Worm (Caenorhabditis elegans) whole organism, dauer: ENCODE data around the gene cyn-9.

Experiments used
- unc-62 ChIP-seq: sonication (generic microtip); optimal IDR thresholded peaks from 2 replicates; lab custom pipeline; 2017; ENCODE audit warnings: missing biosample characterization, missing genetic modification reagents, missing genetic modification characterization

cyn-9 gene

DNA sequence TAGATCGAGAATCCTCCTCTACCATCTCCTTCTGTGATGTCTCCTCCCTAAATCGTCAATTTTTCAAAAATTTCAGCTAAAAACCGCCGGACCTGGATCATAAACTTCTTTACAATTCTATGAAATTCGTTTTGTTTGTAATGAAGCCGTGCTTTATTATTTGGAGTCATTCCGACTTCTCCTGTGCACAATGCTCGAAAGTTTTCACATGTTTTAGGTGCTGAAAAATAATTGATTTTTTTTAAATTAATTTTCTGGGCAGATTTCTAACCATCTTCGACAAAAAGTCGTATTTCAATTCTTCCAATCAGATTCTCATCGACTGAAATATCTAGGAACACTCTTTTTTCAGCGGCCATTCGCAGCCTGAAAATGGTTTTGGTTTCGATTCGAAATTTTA, at the start of gene cyn-9:
Gene cyn-9, minus strand, starts transcription at position 366 of the 400 bp plus-strand sequence.
- no peak for TF ChIP-seq unc-62 (GFP tag; lab: Kevin White, UChicago)

DNA sequence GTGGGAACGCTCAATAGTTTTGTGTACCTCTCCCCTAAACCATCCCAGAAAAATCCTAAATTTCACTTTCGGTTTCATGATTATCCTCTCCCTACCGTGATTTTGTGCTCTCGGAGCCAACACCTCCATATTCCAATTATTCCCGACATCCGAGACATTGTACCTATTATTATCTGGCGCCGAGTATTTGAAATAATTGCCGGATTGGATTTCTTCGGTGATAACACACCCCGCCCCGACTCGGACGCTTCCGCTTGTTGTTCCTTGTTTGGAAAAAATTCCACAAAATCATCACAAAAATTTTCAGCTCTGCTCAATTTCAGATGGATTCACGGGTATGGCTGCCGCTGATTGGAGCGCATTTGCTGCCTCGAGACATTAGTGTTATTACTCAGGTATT, 45.7 kb upstream of the cyn-9 start, which contains the start of gene lin-48:
Gene lin-48, plus strand, starts transcription at position 301 of the 400 bp plus-strand sequence.
- TF ChIP-seq unc-62 (GFP tag; lab: Kevin White, UChicago) = no peak

DNA sequence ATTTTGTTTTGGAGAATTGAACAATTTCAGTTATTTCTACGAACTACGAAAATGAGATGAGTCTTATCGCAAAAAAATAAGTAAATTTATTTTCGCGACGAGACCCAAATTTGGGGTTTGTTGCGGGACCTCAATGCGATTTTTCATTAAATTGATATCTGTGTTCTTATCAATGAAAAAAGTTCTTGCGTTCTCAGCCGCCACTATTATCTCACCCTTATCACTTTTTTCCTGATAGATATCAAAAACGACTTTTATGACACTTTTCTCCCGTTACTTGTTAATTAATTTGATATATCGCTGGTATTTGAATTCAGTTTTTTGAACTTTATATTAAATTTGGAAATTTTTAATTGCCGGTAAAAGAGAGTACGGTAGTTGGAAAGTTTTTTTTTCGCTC, 43.9 kb upstream of the cyn-9 start:
- TF ChIP-seq unc-62 (GFP tag; lab: Kevin White, UChicago) = no peak

DNA sequence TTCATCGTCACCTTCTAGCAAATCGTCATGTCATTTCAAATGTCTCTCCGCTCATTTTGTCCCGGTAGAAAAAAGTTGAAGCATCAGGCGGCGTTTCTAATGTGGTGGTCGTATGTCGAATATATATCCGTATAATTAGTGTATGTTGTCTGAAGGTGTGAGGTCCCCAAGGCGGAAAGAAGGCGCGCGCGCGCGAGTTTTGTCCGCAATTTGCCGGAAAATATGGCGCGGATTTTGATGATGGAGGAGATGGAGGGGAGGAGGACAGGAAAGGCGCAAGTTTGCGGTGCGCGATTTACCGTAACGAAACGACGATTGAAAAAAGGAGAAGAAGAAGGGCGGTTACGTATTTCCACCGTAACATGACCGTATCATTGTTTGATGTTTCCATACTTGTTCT, 42.6 kb upstream of the cyn-9 start:
- TF ChIP-seq unc-62 (GFP tag; lab: Kevin White, UChicago) = no peak

DNA sequence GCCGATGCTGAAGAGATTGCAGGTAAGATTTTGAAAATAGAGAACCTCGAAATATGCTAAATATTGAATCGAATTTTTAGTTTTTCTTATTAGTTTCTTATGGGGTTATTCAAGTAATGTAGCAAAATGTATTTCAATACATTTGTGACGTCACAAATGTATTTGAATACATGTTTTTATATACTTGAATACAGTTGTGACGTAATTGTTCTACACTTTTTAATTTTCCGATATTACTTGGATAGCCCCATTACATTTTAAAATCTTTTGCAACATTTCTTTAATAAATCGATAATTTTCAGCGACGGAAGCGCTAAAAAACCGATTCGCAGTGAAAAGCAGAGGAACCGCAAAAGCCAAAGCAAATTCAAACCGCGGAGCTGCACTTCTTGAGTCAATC, 38.9 kb upstream of the cyn-9 start:
- no peak for TF ChIP-seq unc-62 (GFP tag; lab: Kevin White, UChicago)

DNA sequence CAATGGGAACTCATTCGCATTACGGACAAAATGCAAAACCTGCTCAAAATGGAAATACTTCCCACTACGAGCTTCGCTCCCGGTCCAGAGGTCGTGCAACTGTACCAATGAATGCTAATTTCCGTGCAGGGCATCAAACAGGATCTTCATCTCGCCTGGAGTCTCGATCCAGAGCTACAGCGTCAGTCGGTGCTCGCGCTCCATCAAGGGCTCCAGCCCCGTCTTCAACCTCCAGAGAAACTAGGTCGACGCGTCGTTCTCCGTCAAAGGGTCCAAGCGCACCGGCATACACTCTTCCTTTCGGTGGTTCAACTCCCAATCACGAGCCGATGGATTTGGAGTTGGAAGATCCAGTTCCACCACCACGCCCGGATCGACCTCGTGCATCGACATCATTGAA, 38.3 kb upstream of the cyn-9 start:
- no peak for TF ChIP-seq unc-62 (GFP tag; lab: Kevin White, UChicago)

DNA sequence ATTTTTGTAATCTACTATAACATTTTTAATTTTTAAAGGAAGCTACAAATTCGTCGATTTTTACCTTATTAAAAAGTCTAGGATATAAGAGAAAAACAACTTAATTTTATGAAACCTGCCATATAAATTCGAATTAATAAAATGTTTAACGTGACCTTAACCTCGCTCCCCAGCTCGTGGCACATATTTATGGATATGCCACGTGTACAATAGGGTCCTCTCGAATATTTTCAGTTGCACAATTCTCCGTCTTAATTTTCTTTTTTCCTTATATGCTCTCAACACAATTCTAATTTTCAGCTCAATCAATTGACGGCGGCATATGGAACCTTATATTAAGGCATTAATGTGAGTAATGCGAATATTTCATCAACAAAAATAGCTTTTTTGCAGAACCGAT, 36.9 kb upstream of the cyn-9 start, which contains the start of gene F34D10.4:
Gene F34D10.4, plus strand, starts transcription at position 301 of the 400 bp plus-strand sequence.
- TF ChIP-seq unc-62 (GFP tag; lab: Kevin White, UChicago) = no peak

DNA sequence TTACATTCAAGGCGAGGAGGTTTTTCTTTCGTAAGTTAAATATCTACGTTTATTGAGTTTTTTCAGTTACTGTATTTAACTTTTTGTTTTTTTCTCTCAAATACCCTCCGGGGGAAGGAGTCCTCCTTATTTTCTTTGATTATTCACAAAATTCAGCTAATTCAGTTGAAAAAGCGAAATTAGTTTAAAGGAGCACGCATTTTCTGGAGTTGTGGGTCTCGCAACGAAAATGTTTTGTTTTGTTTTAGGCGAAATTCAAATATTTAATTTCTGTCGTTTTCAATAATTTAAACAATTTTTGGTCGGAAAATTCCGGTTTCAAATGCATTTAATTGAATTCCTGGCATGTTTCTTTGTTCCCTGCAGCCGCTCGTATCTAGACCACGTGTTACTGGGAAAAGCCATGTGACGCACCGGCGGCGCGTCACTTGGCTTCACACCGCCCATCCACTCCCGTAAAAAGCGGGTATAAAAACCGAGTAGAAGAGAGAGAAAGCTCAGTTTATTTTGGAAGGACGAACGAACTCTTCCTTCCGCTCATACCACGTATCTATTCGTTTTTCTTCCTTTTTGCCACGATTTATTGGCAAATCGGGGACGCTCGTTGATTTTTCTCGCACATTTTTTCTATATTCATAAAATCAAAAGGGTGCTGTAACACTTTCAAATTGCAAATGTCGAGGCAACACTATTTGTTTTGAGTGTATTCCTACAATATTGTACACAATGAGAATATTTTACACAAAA, 36.2 kb upstream of the cyn-9 start:
- no peak for TF ChIP-seq unc-62 (GFP tag; lab: Kevin White, UChicago)

DNA sequence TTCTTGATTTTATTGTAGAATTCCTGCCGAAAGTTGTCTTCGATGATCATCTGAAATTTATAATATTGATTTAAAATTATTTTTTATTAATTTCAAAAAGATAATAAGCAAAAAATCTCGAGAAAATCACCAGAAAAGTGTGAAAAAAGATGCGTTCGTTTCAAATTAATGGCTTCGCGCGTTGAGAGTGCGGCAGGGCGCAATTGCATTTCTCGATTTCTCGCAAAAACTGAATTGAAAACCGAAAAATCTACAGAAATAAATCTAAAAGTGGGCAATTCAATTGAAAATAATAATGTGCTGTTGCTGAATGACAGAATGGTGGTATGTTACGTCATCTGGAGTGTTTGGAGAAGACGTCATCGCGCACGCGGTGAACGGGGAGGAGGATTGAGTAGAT, 35.5 kb upstream of the cyn-9 start, which contains the start of gene evl-18:
Gene evl-18, minus strand, starts transcription at position 50 of the 400 bp plus-strand sequence.
- TF ChIP-seq unc-62 (GFP tag; lab: Kevin White, UChicago) = no peak

DNA sequence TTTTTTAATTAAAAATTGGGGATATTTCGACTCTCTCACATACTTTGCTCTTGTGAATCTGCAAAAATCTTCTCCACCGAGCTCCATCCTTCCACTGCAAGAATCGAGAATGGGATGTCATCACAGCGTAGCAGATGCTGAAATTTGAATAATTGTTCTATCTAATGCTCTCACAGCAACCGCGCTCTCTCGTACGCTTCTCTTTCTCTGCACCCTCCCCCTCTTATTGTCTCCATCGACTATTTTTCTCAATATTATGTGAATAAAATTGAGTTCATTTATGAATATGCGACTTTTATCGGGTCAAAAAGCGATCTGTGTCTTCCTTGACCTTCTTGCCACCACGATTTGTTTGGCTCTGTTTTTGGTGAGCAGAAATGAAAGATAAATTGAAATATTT, 34.6 kb upstream of the cyn-9 start, which contains the start of gene F34D10.3:
Gene F34D10.3, plus strand, starts transcription at position 249 of the 400 bp plus-strand sequence.
- TF ChIP-seq unc-62 (GFP tag; lab: Kevin White, UChicago) = no peak

DNA sequence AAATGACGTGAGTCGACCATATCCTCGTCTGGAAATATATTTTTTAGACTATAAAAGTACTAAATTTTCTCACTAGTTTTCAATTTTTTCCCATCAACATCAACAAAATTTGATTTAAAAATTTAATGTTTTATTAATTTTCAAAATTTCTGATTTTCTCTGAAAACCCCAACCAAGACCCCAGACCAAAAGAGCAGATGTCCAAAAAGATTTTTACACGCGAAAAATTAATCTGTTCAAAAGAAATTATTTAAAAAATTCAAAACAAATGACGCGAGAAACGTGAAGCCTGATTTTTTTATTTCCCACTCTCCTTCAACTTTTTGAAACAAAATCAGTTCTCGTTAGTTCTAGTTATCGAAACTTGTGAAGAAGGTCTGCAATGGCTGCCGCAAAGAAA, 31.0 kb upstream of the cyn-9 start, which contains the start of gene F34D10.8:
Gene F34D10.8, plus strand, starts transcription at position 301 of the 400 bp plus-strand sequence.
- no peak for TF ChIP-seq unc-62 (GFP tag; lab: Kevin White, UChicago)

DNA sequence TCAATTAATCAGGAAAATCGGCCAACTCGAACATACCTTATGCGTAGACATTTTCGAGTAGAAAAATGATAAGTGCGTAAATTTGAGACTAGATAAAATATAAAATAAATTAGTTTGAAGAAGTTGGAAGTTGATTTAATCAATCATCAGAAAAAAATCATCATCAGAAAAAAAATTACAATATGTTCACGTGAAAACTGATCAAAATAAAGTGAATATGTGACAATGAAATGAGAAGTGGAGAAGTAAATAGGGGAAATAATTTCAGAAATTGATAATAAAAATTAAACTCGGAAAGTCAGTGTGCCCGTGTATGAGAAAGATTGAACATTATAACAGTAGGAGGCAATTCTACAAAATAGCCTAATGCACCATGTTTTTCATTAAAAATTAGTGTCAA, 30.1 kb upstream of the cyn-9 start, which contains the start of gene F34D10.9:
Gene F34D10.9, minus strand, starts transcription at position 101 of the 400 bp plus-strand sequence.
- TF ChIP-seq unc-62 (GFP tag; lab: Kevin White, UChicago) = no peak

DNA sequence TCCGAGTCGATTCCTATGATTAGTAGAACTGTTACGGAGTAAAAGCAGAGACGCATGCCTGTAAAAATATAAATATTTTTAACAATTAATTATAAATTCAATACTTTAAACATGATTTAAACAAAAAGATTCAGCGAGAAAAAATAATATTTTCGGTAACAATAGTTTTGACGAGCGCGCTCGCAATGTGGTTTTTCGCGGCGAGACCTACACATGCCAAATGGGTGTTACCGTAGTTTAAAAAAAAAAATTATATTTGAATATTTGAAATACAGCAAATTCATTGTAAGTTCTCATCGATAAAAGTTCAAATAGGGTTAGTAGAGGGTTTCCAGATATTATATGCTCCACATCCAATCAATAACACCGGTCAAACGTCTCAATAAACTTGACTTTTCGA, 27.0 kb upstream of the cyn-9 start, which contains the start of gene gldi-5:
Gene gldi-5, minus strand, starts transcription at position 58 of the 400 bp plus-strand sequence.
- no peak for TF ChIP-seq unc-62 (GFP tag; lab: Kevin White, UChicago)

DNA sequence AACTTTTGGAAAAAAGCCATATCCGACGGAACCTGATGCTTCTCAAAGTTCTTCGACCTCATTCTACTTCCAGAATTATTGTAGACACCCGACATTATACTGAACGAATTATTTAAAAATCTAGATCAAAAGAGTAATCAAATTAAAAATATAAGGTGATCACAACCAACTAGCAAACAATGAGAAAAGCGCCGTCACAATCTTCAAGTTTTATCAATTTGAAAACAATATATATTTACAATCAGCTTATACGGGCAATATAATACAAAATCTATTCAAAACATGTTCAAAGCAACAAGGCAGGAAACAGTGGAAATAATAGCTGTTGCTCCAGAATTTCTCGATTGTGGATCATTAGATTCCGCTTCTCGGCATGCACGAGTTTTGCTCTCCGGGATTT, 25.4 kb upstream of the cyn-9 start, which contains the start of gene C14B1.12:
Gene C14B1.12, minus strand, starts transcription at position 101 of the 400 bp plus-strand sequence.
- TF ChIP-seq unc-62 (GFP tag; lab: Kevin White, UChicago) = no peak

DNA sequence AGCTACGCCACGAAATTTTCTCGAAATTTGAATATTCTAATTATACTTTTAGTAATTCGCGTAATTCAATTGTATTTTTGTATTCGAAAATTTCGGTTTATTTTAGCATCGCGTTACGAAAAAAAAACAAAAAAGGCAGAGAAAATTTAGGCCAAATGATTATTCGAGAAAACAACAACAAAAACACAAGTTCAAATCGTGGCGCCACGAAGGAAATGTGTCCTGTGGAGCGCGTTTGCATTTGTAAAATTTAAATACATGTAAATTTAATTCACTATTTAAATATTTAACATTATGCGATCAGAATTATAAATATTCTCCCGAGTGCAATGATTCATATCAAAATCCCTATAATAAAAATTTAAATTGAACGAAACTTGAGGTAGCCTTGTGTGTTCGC, 24.3 kb upstream of the cyn-9 start:
- no peak for TF ChIP-seq unc-62 (GFP tag; lab: Kevin White, UChicago)

DNA sequence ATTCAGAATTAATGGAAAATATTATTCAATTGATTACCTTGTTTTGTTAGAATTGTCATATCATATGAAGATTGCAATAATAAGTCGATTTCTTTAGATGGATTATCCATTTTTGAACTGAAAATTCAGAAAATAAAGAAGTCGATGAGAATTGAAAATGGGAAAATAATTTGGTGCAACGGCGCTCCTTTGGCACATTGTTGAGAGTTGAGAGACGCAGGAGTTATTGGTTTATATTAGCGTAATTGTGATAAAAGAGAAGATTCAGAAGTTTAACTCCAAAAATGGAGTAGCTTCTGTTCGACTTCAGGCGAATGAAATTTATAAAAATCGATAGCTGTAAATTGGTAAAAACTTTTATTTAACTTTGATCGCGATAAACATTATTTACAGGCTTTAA, 20.1 kb upstream of the cyn-9 start, which contains the start of gene C14B1.8:
Gene C14B1.8, minus strand, starts transcription at position 117 of the 400 bp plus-strand sequence.
- no peak for TF ChIP-seq unc-62 (GFP tag; lab: Kevin White, UChicago)
